Worm (Caenorhabditis elegans) whole organism, L1 larva: ENCODE results near the gene H25P19.1.

Experiments
- ceh-90 ChIP-seq: sonication (generic microtip); optimal IDR thresholded peaks from 2 replicates; lab custom pipeline; 2016; ENCODE audit warnings: missing genetic modification characterization, missing compliant biosample characterization
- lir-3 ChIP-seq: sonication (generic microtip); optimal IDR thresholded peaks from 2 replicates; lab custom pipeline; 2016; ENCODE audit warnings: mild to moderate bottlenecking, missing genetic modification characterization, moderate library complexity, missing compliant biosample characterization; ENCODE audit not compliant: poor library complexity
- nhr-12 ChIP-seq: sonication (generic microtip); optimal IDR thresholded peaks from 2 replicates; lab custom pipeline; 2017; ENCODE audit warnings: missing biosample characterization, missing genetic modification characterization
- nhr-84 ChIP-seq: sonication (generic microtip); optimal IDR thresholded peaks from 2 replicates; lab custom pipeline; 2017; ENCODE audit warnings: missing biosample characterization, missing genetic modification characterization
- swsn-7 ChIP-seq: sonication (generic microtip); optimal IDR thresholded peaks from 2 replicates; lab custom pipeline; 2016; ENCODE audit warnings: missing genetic modification characterization, missing compliant biosample characterization

DNA sequence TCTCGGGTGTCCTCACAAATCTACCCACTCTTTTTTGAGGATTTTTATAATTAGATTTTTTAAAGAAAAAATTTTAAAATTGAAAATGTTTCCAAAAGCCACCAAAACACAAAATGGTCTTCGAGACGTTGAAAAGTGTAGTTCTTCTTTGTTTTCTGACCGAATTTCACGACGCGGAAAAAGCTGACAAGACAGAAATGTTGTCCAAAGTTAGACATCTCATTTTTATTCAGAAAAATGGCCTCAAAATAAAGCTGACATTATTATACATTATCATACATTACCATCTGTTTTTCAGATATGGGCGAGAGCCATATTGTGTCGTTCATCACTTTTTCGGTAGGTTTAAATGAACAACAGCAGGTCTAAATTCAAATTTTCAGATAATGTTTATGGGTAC, 7.8 kb upstream of the H25P19.1 start, which contains the start of gene srx-22:
- TF ChIP-seq lir-3 (tag; lab: Kevin White, UChicago): no peak
- TF ChIP-seq nhr-84 (tag; lab: Kevin White, UChicago): no peak
- no peak for TF ChIP-seq ceh-90
- TF ChIP-seq swsn-7 (tag; lab: Kevin White, UChicago): no peak
- TF ChIP-seq nhr-12 (tag; lab: Kevin White, UChicago): no peak
